Fruit fly (Drosophila melanogaster) whole organism: ENCODE results near the gene CG45100.

Experiments used
- CG8478 ChIP-seq: fragments of >200 bp; optimal IDR thresholded peaks from 2 replicates; lab custom pipeline; 2018; ENCODE audit warnings: inconsistent platforms
- Dll ChIP-seq: fragments of >200 bp; optimal IDR thresholded peaks from 2 replicates; lab custom pipeline; 2017
- EcR ChIP-seq, 2 experiments: fragments of >200 bp; optimal IDR thresholded peaks; 2 replicates each; lab custom pipeline; 2017; ENCODE audit warnings: missing biosample characterization in 2 of 2, missing genetic modification characterization in 2 of 2, missing genetic modification reagents in 2 of 2
- pan ChIP-seq: fragments of >200 bp; optimal IDR thresholded peaks from 2 replicates; lab custom pipeline; 2017
- psq ChIP-seq: fragments of >200 bp; optimal IDR thresholded peaks from 2 replicates; lab custom pipeline; 2017
- usp ChIP-seq: fragments of >200 bp; optimal IDR thresholded peaks from 2 replicates; lab custom pipeline; 2017; ENCODE audit warnings: missing biosample characterization, missing genetic modification characterization, mixed read lengths

The CG45100 gene

DNA sequence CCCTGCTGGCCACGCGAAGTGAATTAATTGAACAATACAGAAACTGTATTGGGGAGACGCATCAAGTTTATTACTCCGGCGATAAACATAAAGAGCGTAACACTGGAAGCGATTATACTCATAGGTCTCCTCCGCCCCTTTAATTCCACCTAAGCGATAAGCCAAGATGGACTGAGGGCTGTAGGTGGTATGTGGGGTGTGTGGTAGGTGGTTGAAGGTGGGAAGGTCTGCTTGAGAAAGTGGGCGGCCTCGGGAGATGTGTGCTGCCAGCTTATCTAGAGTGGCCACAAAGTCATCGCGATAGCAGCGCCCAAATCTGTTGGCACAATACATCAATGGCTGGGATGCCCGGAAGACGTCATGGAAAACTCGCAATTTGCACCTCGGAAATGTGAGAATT is 23.2 kb upstream of the CG45100 start:
- TF ChIP-seq pan (lab: Kevin White, UChicago), result no peak
- TF ChIP-seq Dll, result no peak
- no peak for TF ChIP-seq usp (GFP tag; lab: Kevin White, UChicago)
- no peak for TF ChIP-seq EcR (GFP tag; optimal IDR thresholded peaks at IDR 0.05; lab: Kevin White, UChicago)
- TF ChIP-seq CG8478 (lab: Kevin White, UChicago), result no peak
- no peak for TF ChIP-seq psq

DNA sequence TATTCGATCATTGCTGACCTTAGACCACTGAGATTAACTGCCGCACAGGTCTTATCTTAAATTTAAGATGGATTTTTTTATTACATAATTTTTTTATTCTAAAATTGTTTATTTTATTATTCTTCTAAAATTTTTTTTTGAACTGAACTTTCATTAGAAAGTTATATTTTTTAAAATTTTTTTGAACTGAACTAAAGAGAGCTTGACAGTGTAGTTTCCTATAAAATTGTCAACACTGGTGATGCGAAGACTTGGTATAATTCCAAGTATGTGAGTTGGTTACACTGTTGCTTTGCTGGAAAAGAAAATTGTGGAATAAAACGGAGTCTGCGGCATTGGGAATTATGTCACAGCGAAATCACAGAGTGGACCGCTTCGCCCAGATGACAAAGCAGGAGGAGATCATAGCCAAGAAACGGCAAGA is 10.9 kb upstream of the CG45100 start, which contains the start of gene CG31550:
TSS of gene CG31550 (plus strand) at position 249 of the 424 bp plus-strand sequence.
- TF ChIP-seq usp (GFP tag; lab: Kevin White, UChicago) (no peak), Dll (no peak), psq (no peak), CG8478 (lab: Kevin White, UChicago) (no peak)

DNA sequence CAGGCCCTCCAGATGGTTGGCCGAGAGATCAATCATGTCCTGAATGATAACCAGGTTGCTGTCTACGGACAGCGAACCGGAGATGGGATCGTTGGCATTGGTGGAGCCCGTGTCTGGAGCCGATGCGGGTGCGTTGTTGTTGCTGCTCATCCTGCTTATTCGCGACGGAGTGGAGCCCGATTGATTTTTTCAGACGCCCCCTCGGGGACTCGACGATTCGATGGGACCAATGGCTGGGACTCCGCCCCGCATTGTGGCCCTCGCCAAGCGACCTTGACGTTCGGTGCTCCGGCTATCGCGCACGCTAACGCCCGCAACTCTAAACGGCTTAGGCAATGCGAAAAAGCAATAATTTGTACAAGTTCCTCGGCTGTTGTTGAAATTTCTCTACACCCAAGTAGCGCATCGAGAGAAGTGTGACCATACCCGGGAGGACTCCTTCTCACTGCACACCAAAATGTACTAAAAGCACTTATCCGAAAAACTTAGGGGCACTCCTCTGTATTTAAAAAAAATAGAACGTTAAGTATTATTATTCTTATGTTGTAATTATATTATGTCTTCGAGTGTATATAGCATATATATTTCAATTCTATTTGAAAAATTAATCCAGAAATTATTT is 9.2 kb upstream of the CG45100 start, which contains the start of gene ksr:
TSS of gene ksr (minus strand) at position 419 of the 622 bp plus-strand sequence.
- TF ChIP-seq pan (lab: Kevin White, UChicago) (no peak), CG8478 (lab: Kevin White, UChicago) (no peak), Dll (no peak), usp (GFP tag; lab: Kevin White, UChicago) (no peak)

DNA sequence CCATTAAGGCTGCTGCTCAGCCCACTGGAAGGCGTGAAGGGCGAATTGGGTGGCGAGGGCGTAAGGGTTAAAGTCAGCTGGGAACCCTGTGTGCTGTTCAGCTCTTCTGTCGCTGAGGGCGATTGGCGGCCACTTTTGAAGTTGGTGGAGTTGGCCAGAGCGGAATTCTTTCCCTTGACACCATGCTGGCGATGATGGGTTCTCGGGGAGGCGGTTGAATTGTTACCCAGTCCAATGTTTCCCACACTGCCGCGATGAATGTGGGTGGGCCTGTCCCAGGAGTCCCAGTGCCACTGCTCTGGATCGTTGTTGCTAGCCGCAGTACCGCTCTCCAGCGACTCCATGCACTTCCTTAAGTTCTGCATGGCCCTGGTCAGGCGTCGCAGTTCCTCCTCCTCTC is 8.4 kb upstream of the CG45100 start:
- TF ChIP-seq EcR (GFP tag; optimal IDR thresholded peaks at IDR 0.05; lab: Kevin White, UChicago) (no peak), pan (lab: Kevin White, UChicago) (no peak), usp (GFP tag; lab: Kevin White, UChicago) (no peak), CG8478 (lab: Kevin White, UChicago) (no peak), psq (no peak), Dll (no peak)

DNA sequence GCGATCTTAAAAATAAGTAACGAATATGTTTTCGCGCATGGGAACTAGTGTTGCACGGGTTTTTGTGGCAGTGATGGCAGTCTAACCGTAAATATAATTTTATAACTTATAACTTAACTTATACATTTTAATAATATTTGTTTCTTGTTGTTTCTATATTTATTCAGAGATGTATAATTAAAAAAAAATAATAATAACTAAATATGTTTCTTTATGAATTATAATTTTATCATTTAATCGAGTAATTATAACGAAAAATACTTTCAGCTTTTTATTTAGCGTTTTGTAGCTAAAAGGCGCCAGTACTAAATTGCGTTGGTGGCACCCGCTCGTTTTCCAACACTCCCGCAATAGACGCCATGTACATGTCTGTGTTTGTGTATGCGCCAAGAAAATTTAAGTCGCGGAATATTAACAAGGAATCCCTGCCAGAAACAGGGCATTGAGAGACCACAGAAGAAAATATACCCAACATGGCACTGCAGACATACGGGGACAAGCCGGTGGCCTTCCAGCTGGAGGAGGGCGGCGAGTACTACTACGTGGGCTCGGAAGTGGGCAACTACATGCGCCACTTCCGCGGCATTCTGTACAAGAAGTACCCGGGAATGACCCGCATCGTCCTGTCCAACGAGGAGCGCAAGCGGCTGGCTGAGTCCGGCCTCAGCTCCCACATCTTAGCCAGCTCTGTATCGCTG is 3.7 kb downstream of the CG45100 start, which contains the start of the genes mRpL44 and Snr1:
TSS of gene mRpL44 (minus strand) at position 51 of the 698 bp plus-strand sequence.
TSS of gene Snr1 (plus strand) at position 341 of the 698 bp plus-strand sequence.
- TF ChIP-seq EcR (GFP tag; optimal IDR thresholded peaks at IDR 0.05; lab: Kevin White, UChicago) (no peak), pan (lab: Kevin White, UChicago) (no peak), CG8478 (lab: Kevin White, UChicago) (no peak), psq (no peak), Dll (no peak), usp (GFP tag; lab: Kevin White, UChicago) (no peak)

DNA sequence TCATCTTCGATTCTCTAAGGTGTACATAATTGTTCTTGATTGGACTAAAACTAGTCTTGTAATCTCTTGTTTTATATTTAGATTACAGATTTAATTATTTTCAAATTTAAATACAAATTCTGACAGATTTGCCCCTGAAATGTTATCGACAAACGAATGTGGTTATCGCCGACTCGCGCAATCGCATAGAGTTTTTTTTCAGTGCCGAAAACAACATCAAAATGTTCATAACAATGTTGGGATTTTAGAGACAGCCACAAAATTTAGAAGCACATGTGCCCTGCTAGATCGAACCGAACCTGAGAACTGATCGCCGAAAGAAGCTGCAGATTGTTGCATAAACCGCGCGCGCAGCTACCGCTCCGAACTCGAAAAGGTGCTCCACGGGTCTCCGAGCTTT is 6.8 kb downstream of the CG45100 start, which contains the start of gene POLDIP2:
TSS of gene POLDIP2 (plus strand) at position 160 of the 400 bp plus-strand sequence.
- TF ChIP-seq usp (GFP tag; lab: Kevin White, UChicago), result no peak
- no peak for TF ChIP-seq EcR (GFP tag; optimal IDR thresholded peaks at IDR 0.05; lab: Kevin White, UChicago)
- TF ChIP-seq pan (lab: Kevin White, UChicago), result no peak
- TF ChIP-seq psq, result no peak
- no peak for TF ChIP-seq Dll
- no peak for TF ChIP-seq CG8478 (lab: Kevin White, UChicago)

DNA sequence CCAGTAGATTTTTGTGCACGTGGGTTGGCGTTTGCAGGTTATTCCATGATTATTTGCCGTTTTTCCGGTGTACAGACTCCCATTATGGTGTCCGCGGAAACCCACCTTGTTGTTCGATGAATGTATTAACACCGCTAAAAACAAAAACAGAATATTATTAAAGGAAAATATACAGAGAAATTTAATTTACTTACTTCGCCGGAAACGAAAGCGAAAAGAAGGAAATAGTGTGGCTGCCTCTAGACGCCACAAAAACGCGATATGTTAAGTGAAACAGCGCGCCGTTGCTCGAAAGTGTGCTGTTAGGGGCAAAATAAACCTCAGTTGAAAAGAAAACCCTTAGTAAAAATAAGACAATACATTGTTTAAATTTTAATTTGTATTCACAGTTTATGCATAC is 7.5 kb downstream of the CG45100 start, which contains the start of gene RpL35A:
TSS of gene RpL35A (minus strand) at position 227 of the 400 bp plus-strand sequence.
- no peak for TF ChIP-seq Dll

DNA sequence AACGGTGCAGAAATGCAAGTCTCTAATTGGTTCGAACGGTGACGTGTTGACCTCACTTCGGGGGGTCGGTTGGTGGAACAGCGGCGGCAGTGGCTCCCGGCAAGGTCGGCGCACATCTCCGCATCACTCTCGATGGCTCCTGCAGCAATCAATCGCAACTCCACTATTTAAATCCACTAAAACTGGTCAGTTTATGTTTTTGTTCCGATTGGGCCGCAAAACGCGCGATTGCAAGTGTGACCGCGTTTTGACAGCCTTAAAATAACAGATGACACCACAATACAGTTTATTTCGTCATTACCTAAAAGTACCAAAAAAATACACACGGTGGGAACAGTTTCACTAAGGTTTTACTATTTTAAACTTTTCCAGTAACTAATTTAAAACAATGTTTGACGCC is 9.9 kb downstream of the CG45100 start, which contains the start of gene PEK:
TSS of gene PEK (minus strand) at position 273 of the 400 bp plus-strand sequence.
- TF ChIP-seq psq, result no peak
- TF ChIP-seq pan (lab: Kevin White, UChicago), result no peak
- no peak for TF ChIP-seq usp (GFP tag; lab: Kevin White, UChicago)
- TF ChIP-seq Dll, result no peak
- TF ChIP-seq EcR (GFP tag; optimal IDR thresholded peaks at IDR 0.05; lab: Kevin White, UChicago), result no peak
- TF ChIP-seq CG8478 (lab: Kevin White, UChicago), result no peak

DNA sequence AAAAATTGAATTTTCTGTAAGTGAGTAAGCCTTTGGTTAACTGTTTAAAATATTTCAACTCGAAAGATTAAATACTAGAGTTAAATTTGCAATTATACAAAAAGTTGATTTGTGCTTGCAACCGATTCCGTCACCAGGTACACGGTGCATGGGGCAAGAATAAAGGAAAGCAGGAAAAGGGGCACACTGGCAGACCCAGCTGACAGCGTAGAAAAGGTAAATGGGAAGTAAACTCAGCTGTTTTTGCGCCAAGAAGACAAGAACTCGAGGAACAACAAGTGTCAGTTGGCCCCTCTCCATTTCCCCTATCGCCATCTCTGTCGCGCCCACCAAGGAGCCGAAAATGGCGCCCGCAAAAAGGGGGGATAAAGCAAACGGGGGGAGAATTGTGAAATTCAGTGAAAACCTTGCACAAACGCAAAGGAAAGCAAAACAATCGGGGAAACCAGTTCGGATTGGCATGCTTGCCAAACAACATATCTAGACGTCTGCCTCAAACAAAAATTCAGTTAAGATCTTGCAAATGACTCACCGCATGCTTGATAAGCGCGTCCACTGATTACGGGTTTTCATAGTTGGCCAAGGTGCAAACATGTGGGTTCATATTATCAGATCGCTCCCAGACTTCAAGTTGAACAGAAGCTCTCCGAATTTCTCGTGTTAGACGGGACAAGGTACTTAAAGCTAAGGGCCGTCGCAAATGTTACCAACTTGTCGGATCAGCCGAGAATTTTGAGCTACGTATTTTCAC is 11.0 kb downstream of the CG45100 start:
- TF ChIP-seq Dll, result no peak
- no peak for TF ChIP-seq pan (lab: Kevin White, UChicago)
- TF ChIP-seq usp (GFP tag; lab: Kevin White, UChicago), result no peak
- no peak for TF ChIP-seq CG8478 (lab: Kevin White, UChicago)
- no peak for TF ChIP-seq psq
- no peak for TF ChIP-seq EcR (GFP tag; optimal IDR thresholded peaks at IDR 0.05; lab: Kevin White, UChicago)

DNA sequence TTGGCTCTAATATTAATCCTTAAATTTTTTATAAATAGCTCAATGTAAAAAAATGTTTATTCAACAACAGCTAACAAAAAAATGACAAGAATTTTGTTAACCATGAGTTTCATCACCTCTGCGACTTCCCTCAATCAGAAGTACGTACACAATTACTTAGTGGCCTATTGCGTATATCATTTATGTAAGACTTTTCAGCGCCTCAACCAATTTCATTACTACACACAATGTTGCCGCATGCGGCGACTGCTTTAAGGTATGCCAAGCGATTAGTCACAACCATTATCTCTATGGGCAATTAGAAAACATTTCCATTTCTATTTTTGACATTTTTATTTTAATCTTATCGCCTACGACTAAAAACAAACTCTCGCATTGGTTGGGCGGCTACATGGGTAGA is 15.8 kb downstream of the CG45100 start:
- no peak for TF ChIP-seq Dll
- no peak for TF ChIP-seq psq
- no peak for TF ChIP-seq pan (lab: Kevin White, UChicago)
- no peak for TF ChIP-seq CG8478 (lab: Kevin White, UChicago)
- no peak for TF ChIP-seq usp (GFP tag; lab: Kevin White, UChicago)

DNA sequence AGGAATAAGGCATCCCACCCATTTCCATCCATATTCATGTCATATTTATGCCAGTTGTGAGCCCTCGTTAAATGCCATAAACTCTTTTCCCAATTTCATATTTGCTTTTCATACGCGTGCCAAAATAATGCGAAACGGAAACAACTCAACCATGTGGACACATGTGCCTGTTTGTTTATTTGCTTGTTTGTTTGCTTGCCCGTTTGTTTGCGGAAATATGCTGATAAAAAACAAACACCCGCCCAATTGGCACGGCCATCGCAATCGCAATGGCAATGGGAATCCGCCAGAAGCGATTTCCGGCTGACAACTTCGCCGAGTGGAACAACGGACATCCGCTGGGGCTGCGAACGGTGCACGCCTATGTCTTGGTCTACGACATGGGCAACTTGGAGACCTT is 20.1 kb downstream of the CG45100 start:
- TF ChIP-seq psq, result no peak
- TF ChIP-seq usp (GFP tag; lab: Kevin White, UChicago), result no peak
- TF ChIP-seq EcR (GFP tag; optimal IDR thresholded peaks at IDR 0.05; lab: Kevin White, UChicago), result no peak
- no peak for TF ChIP-seq pan (lab: Kevin White, UChicago)
- TF ChIP-seq CG8478 (lab: Kevin White, UChicago), result no peak
- no peak for TF ChIP-seq Dll

DNA sequence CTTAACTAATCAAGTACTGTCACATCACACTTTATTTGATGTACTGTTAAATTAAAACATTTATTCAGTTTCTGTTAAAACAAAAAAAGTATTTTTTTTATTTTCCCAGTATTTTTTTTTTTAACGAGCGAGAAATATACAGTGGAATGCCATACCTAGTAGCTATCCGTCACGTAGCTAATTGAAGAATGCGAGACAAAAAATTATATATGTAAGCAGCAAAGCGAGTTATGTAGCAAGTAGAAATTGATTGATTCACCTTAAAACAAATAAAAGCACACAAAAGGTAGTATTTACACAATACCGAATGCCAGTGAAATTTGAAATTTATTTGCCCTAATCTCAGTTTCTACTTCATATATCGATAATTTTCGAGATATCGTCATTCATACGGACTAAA is 35.6 kb downstream of the CG45100 start:
- no peak for TF ChIP-seq CG8478 (lab: Kevin White, UChicago)
- no peak for TF ChIP-seq pan (lab: Kevin White, UChicago)
- TF ChIP-seq Dll, result no peak
- no peak for TF ChIP-seq EcR (GFP tag; optimal IDR thresholded peaks at IDR 0.05; lab: Kevin White, UChicago)
- no peak for TF ChIP-seq usp (GFP tag; lab: Kevin White, UChicago)
- no peak for TF ChIP-seq psq
